Fruit fly (Drosophila melanogaster) whole organism: ENCODE results near the gene CCAP.

Experiments used
- CG8478 ChIP-seq: fragments of >200 bp; optimal IDR thresholded peaks from 2 replicates; lab custom pipeline; 2018; ENCODE audit warnings: inconsistent platforms
- Dll ChIP-seq: fragments of >200 bp; optimal IDR thresholded peaks from 2 replicates; lab custom pipeline; 2017
- EcR ChIP-seq, 2 experiments: fragments of >200 bp; optimal IDR thresholded peaks; 2 replicates each; lab custom pipeline; 2017; ENCODE audit warnings: missing biosample characterization in 2 of 2, missing genetic modification characterization in 2 of 2, missing genetic modification reagents in 2 of 2
- pan ChIP-seq: fragments of >200 bp; optimal IDR thresholded peaks from 2 replicates; lab custom pipeline; 2017
- psq ChIP-seq: fragments of >200 bp; optimal IDR thresholded peaks from 2 replicates; lab custom pipeline; 2017
- usp ChIP-seq: fragments of >200 bp; optimal IDR thresholded peaks from 2 replicates; lab custom pipeline; 2017; ENCODE audit warnings: missing biosample characterization, missing genetic modification characterization, mixed read lengths

CCAP gene

dm6 chr3R:22694659-22695058 is 7.2 kb downstream of the CCAP start, which contains the start of gene cd:
Gene cd, plus strand, starts transcription at chr3R:22694959.
- no peak for TF ChIP-seq pan (lab: Kevin White, UChicago)
- no peak for TF ChIP-seq Dll (lab: Kevin White, UChicago)

dm6 chr3R:22690311-22690710 is 11.6 kb downstream of the CCAP start, which contains the start of the genes wfs1 and Nup133:
Gene wfs1, minus strand, starts transcription at chr3R:22690380.
Gene Nup133, plus strand, starts transcription at chr3R:22690607.
- TF ChIP-seq usp (GFP tag; lab: Kevin White, UChicago): no peak
- TF ChIP-seq pan (lab: Kevin White, UChicago): no peak
- no peak for TF ChIP-seq EcR (GFP tag; optimal IDR thresholded peaks at IDR 0.05; lab: Kevin White, UChicago)
- TF ChIP-seq CG8478 (lab: Kevin White, UChicago): no peak
- TF ChIP-seq psq: no peak
- TF ChIP-seq Dll (lab: Kevin White, UChicago): no peak

dm6 chr3R:22686336-22686874 is 15.5 kb downstream of the CCAP start, which contains the start of the genes Gclm and CG17625:
Gene Gclm, minus strand, starts transcription at chr3R:22686510.
Gene CG17625, plus strand, starts transcription at chr3R:22686849.
- no peak for TF ChIP-seq usp (GFP tag; lab: Kevin White, UChicago)
- no peak for TF ChIP-seq CG8478 (lab: Kevin White, UChicago)
- TF ChIP-seq pan (lab: Kevin White, UChicago): no peak
- no peak for TF ChIP-seq psq
- no peak for TF ChIP-seq Dll (lab: Kevin White, UChicago)
- TF ChIP-seq EcR (GFP tag; optimal IDR thresholded peaks at IDR 0.05; lab: Kevin White, UChicago): no peak

- no peak for TF ChIP-seq Dll (lab: Kevin White, UChicago)
- no peak for TF ChIP-seq EcR (GFP tag; optimal IDR thresholded peaks at IDR 0.05; lab: Kevin White, UChicago)
- no peak for TF ChIP-seq pan (lab: Kevin White, UChicago)
- no peak for TF ChIP-seq psq
- TF ChIP-seq usp (GFP tag; lab: Kevin White, UChicago): no peak
- TF ChIP-seq CG8478 (lab: Kevin White, UChicago): no peak
Measured at dm6 chr3R:22684948-22685253, 17.0 kb downstream of the CCAP start.

dm6 chr3R:22684044-22684947 is 17.6 kb downstream of the CCAP start:
- no peak for TF ChIP-seq CG8478 (lab: Kevin White, UChicago)

- TF ChIP-seq Dll (lab: Kevin White, UChicago): no peak
- no peak for TF ChIP-seq CG8478 (lab: Kevin White, UChicago)
- no peak for TF ChIP-seq usp (GFP tag; lab: Kevin White, UChicago)
- no peak for TF ChIP-seq psq
- TF ChIP-seq pan (lab: Kevin White, UChicago): no peak
Measured at dm6 chr3R:22675447-22675846, 26.4 kb downstream of the CCAP start.

dm6 chr3R:22673528-22673959 is 28.3 kb downstream of the CCAP start:
- TF ChIP-seq Dll (lab: Kevin White, UChicago) (no peak), pan (lab: Kevin White, UChicago) (no peak), usp (GFP tag; lab: Kevin White, UChicago) (no peak), EcR (GFP tag; optimal IDR thresholded peaks at IDR 0.05; lab: Kevin White, UChicago) (no peak), CG8478 (lab: Kevin White, UChicago) (no peak), psq (no peak)

dm6 chr3R:22672695-22673346 is 29.1 kb downstream of the CCAP start:
- TF ChIP-seq CG8478 (lab: Kevin White, UChicago): no peak
- no peak for TF ChIP-seq pan (lab: Kevin White, UChicago)
- no peak for TF ChIP-seq EcR (GFP tag; optimal IDR thresholded peaks at IDR 0.05; lab: Kevin White, UChicago)
- no peak for TF ChIP-seq usp (GFP tag; lab: Kevin White, UChicago)
- no peak for TF ChIP-seq Dll (lab: Kevin White, UChicago)
- TF ChIP-seq psq: no peak

dm6 chr3R:22669789-22670426 is 32.0 kb downstream of the CCAP start:
- TF ChIP-seq pan (lab: Kevin White, UChicago) (no peak), EcR (GFP tag; optimal IDR thresholded peaks at IDR 0.05; lab: Kevin White, UChicago) (no peak), usp (GFP tag; lab: Kevin White, UChicago) (no peak), psq (no peak), CG8478 (lab: Kevin White, UChicago) (no peak), Dll (lab: Kevin White, UChicago) (no peak)

dm6 chr3R:22669121-22669520 is 32.8 kb downstream of the CCAP start:
- TF ChIP-seq Dll (lab: Kevin White, UChicago) (no peak), psq (no peak), pan (lab: Kevin White, UChicago) (no peak), CG8478 (lab: Kevin White, UChicago) (no peak), EcR (GFP tag; optimal IDR thresholded peaks at IDR 0.05; lab: Kevin White, UChicago) (no peak), usp (GFP tag; lab: Kevin White, UChicago) (no peak)

dm6 chr3R:22668622-22669021 is 33.3 kb downstream of the CCAP start:
- TF ChIP-seq Dll (lab: Kevin White, UChicago) (no peak), usp (GFP tag; lab: Kevin White, UChicago) (no peak), EcR (GFP tag; optimal IDR thresholded peaks at IDR 0.05; lab: Kevin White, UChicago) (no peak), pan (lab: Kevin White, UChicago) (no peak), psq (no peak), CG8478 (lab: Kevin White, UChicago) (no peak)
